Worm (Caenorhabditis elegans) whole organism, mixed stage, embryonic: Measurements from ENCODE around the gene C04A2.15.
A peak's percentile ranks its signal among the peaks of the same experiment; 100 is the strongest.

Experiments
- bed-3 ChIP-seq: fragments of 200-800 bp; sonication (Bioruptor generic); optimal IDR thresholded peaks from 3 replicates; lab custom pipeline; 2018; ENCODE audit warnings: mild to moderate bottlenecking, missing genetic modification characterization, moderate library complexity, missing compliant biosample characterization
- blmp-1 ChIP-seq: fragments of 150-350 bp; optimal IDR thresholded peaks from 2 replicates; lab custom pipeline; 2014; ENCODE audit warnings: missing biosample characterization, missing genetic modification characterization
- ceh-39 ChIP-seq: fragments of 150-350 bp; optimal IDR thresholded peaks from 2 replicates; lab custom pipeline; 2014; ENCODE audit warnings: missing biosample characterization, missing genetic modification characterization
- ceh-83 ChIP-seq: fragments of 200-800 bp; sonication (Bioruptor generic); optimal IDR thresholded peaks from 2 replicates; lab custom pipeline; 2018; ENCODE audit warnings: mild to moderate bottlenecking, missing genetic modification characterization, missing compliant biosample characterization
- ces-1 ChIP-seq: fragments of 150-350 bp; optimal IDR thresholded peaks from 2 replicates; lab custom pipeline; 2014; ENCODE audit warnings: missing biosample characterization, missing genetic modification reagents, missing genetic modification characterization
- cnd-1 ChIP-seq: fragments of 200-800 bp; sonication (Bioruptor generic); optimal IDR thresholded peaks from 2 replicates; lab custom pipeline; 2018; ENCODE audit warnings: mild to moderate bottlenecking, missing genetic modification characterization, missing compliant biosample characterization
- drap-1 ChIP-seq: fragments of 200-800 bp; sonication (Bioruptor generic); optimal IDR thresholded peaks from 3 replicates; lab custom pipeline; 2018; ENCODE audit warnings: mild to moderate bottlenecking, missing genetic modification characterization, missing compliant biosample characterization
- elt-3 ChIP-seq: fragments of 150-350 bp; optimal IDR thresholded peaks from 2 replicates; lab custom pipeline; 2014; ENCODE audit warnings: missing biosample characterization, missing genetic modification characterization
- ham-2 ChIP-seq: fragments of 200-800 bp; sonication (Bioruptor generic); optimal IDR thresholded peaks from 2 replicates; lab custom pipeline; 2018; ENCODE audit warnings: mild to moderate bottlenecking, missing genetic modification characterization, missing compliant biosample characterization
- hlh-1 ChIP-seq: fragments of 150-350 bp; optimal IDR thresholded peaks from 2 replicates; lab custom pipeline; 2014; ENCODE audit warnings: missing biosample characterization, missing genetic modification reagents, missing genetic modification characterization
- lin-32 ChIP-seq: fragments of 200-800 bp; sonication (Bioruptor generic); optimal IDR thresholded peaks from 2 replicates; lab custom pipeline; 2018; ENCODE audit warnings: mild to moderate bottlenecking, missing genetic modification characterization, missing compliant biosample characterization
- lsy-2 ChIP-seq: fragments of 150-350 bp; optimal IDR thresholded peaks from 2 replicates; lab custom pipeline; 2014; ENCODE audit warnings: missing biosample characterization, missing genetic modification characterization
- mep-1 ChIP-seq: fragments of 150-350 bp; optimal IDR thresholded peaks from 2 replicates; lab custom pipeline; 2017; ENCODE audit warnings: missing biosample characterization, missing genetic modification reagents, missing genetic modification characterization, inconsistent platforms
- mls-2 ChIP-seq: sonication (generic microtip); optimal IDR thresholded peaks from 2 replicates; lab custom pipeline; 2016; ENCODE audit warnings: mild to moderate bottlenecking, missing genetic modification characterization, moderate library complexity, missing compliant biosample characterization
- nhr-12 ChIP-seq: fragments of 150-350 bp; optimal IDR thresholded peaks from 2 replicates; lab custom pipeline; 2014; ENCODE audit warnings: missing biosample characterization, missing genetic modification characterization
- nhr-2 ChIP-seq: fragments of 150-350 bp; optimal IDR thresholded peaks from 2 replicates; lab custom pipeline; 2014; ENCODE audit warnings: missing biosample characterization, missing genetic modification characterization
- nhr-237 ChIP-seq: fragments of 150-350 bp; optimal IDR thresholded peaks from 2 replicates; lab custom pipeline; 2014; ENCODE audit warnings: missing biosample characterization, missing genetic modification characterization
- nhr-28 ChIP-seq: fragments of 150-350 bp; optimal IDR thresholded peaks from 2 replicates; lab custom pipeline; 2014; ENCODE audit warnings: missing biosample characterization, missing genetic modification characterization
- pha-4 ChIP-seq: fragments of 150-350 bp; optimal IDR thresholded peaks from 2 replicates; lab custom pipeline; 2018; ENCODE audit warnings: missing biosample characterization, missing genetic modification reagents, missing genetic modification characterization
- sem-2 ChIP-seq: fragments of 200-800 bp; sonication (Bioruptor generic); optimal IDR thresholded peaks from 2 replicates; lab custom pipeline; 2018; ENCODE audit warnings: mild to moderate bottlenecking, missing genetic modification characterization, missing compliant biosample characterization
- snpc-4 ChIP-seq: fragments of 150-350 bp; optimal IDR thresholded peaks from 2 replicates; lab custom pipeline; 2014; ENCODE audit warnings: missing biosample characterization, missing genetic modification characterization
- sptf-1 ChIP-seq: sonication (generic microtip); optimal IDR thresholded peaks from 2 replicates; lab custom pipeline; 2017; ENCODE audit warnings: mild to moderate bottlenecking, missing genetic modification characterization, moderate library complexity, missing compliant biosample characterization
- tbx-8 ChIP-seq: fragments of 200-800 bp; sonication (Bioruptor generic); optimal IDR thresholded peaks from 2 replicates; lab custom pipeline; 2018; ENCODE audit warnings: mild to moderate bottlenecking, missing genetic modification characterization, moderate library complexity, missing compliant biosample characterization
- unc-120 ChIP-seq: sonication (generic microtip); optimal IDR thresholded peaks from 2 replicates; lab custom pipeline; 2017; ENCODE audit warnings: missing genetic modification characterization, missing compliant biosample characterization; ENCODE audit not compliant: poor library complexity, severe bottlenecking
- unc-39 ChIP-seq: fragments of 150-350 bp; optimal IDR thresholded peaks from 2 replicates; lab custom pipeline; 2014; ENCODE audit warnings: missing biosample characterization, missing genetic modification characterization
- unc-62 ChIP-seq: fragments of 150-350 bp; optimal IDR thresholded peaks from 2 replicates; lab custom pipeline; 2014; ENCODE audit warnings: missing biosample characterization, missing genetic modification reagents, missing genetic modification characterization
- zip-8 ChIP-seq: fragments of 150-350 bp; optimal IDR thresholded peaks from 2 replicates; lab custom pipeline; 2014; ENCODE audit warnings: missing biosample characterization, missing genetic modification characterization
- ztf-11 ChIP-seq: fragments of 150-350 bp; optimal IDR thresholded peaks from 2 replicates; lab custom pipeline; 2014; ENCODE audit warnings: missing biosample characterization, missing genetic modification characterization

Gene C04A2.15

DNA sequence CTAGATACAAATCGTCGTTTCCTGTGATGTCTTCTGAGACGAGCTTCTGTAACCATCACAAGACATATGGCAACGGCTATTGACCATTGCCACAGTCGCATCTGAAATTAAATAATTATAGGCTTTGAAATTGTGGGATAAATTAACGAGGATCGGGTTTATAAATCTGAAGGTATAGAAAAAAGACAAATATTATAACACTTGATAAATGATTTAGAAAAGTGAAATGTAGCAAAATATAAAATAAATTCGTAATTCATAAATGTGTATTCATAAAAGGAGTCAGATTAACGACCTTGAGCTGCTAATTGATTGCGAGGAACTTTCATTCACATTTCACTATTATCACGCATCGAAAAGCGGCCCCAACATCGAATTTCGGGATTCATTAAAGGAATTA is 11.6 kb downstream of the C04A2.15 start, which contains the start of gene aff-1:
aff-1 (minus strand) TSS at position 101 of the 400 bp plus-strand sequence.
- TF ChIP-seq ces-1 (GFP tag; lab: Kevin White, UChicago) (no peak), tbx-8 (GFP tag; lab: Kevin White, UChicago) (no peak), unc-39 (no peak), lin-32 (no peak), unc-120 (tag; lab: Kevin White, UChicago) (no peak), nhr-12 (tag; lab: Kevin White, UChicago) (no peak), sem-2 (GFP tag; lab: Kevin White, UChicago) (no peak), ztf-11 (tag; lab: Kevin White, UChicago) (no peak), pha-4 (tag; lab: Kevin White, UChicago) (no peak), lsy-2 (tag; lab: Kevin White, UChicago) (no peak), ceh-39 (tag; lab: Kevin White, UChicago) (no peak)

DNA sequence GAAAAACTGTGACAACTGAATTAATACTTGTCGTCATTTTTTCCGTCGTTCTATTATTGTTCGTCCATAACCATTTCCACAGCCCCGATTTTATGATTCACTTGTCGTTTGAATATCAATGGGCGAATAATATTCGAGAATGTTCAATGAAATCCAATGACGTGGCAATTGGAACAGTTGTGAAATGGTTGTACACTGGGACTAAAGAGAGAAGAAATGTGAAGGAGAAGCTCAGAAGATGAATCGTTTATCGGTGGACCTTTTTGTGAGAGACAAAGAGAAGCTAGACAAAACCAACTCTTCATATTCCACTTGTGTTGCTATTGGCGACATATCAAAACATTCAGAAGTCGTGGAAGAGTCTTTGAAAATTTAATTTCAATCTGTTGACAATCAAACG is 18.8 kb downstream of the C04A2.15 start, which contains the start of gene clhm-1:
clhm-1 (minus strand) TSS at position 207 of the 400 bp plus-strand sequence.
- no peak for TF ChIP-seq lin-32
- peak; percentile 62 for TF ChIP-seq hlh-1 (tag; lab: Kevin White, UChicago)

DNA sequence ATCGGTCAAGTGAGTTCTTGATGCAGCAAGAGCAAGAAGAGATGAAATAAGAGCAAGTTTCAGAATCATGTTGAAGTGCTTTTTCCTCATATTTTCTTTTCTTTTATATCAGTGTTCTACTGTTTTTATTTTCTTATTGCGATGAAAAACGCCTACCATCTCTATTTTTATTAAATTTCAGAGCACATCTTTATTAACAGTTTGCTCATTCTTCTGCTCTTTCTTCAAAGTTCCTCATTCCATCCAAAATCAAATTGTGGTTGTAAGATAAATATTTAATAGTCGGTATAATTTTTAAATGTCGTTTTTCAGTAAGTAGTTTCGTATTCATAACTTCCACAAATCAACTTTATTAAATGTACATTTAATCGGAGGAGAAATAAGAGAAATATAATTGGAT is 20.5 kb downstream of the C04A2.15 start, which contains the start of gene C44B7.5:
C44B7.5 (minus strand) TSS at position 101 of the 400 bp plus-strand sequence.
- no peak for TF ChIP-seq ham-2
- TF ChIP-seq sptf-1 (tag; lab: Kevin White, UChicago), result no peak
- TF ChIP-seq lin-32, result no peak
- TF ChIP-seq unc-62, result no peak
- TF ChIP-seq, all 35 proteins: peak for 0

DNA sequence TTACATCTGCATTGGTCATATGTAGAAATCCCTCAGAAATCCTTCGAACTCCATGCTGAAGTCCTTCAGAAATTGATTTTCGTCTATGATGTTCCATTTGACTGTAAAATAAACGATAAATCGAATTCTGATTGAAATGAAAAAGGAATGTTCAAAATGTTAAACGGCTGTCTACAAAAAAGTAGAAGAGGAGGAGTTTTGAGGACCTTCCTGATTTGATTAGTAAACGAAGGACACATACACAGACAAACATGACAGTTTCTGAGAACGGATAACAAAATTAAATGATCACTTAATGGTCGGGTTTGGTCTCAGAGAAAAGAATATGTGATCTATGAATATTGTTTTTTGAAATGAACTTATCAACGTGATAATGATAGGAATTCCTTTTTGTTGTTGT is 24.9 kb downstream of the C04A2.15 start, which contains the start of gene slc-36.5:
slc-36.5 (minus strand) TSS at position 101 of the 400 bp plus-strand sequence.
- no peak for TF ChIP-seq nhr-2 (tag; lab: Kevin White, UChicago)
- TF ChIP-seq cnd-1 (tag; lab: Kevin White, UChicago), result no peak
- TF ChIP-seq drap-1 (GFP tag; lab: Kevin White, UChicago), result no peak
- no peak for TF ChIP-seq bed-3 (GFP tag; lab: Kevin White, UChicago)
- no peak for TF ChIP-seq nhr-237

DNA sequence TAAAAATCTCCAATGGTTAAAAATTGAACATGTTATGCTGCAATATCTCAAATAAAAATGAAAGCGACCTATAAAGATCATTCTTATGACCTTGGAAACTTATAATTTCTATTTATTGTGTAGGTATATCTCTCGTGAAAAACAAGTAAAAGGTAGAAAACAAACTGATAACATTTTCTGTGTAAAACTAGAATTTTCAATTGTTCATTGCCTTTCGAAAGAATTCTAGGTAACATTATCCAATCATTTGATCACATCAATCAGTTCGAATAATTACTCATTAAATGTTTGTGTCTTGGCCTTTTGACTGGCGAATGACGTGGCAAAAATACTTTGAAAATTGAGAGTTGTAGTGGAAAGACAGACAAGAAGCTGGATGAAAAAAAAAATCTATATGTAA is 25.8 kb downstream of the C04A2.15 start:
- TF ChIP-seq nhr-28 (no peak), sptf-1 (tag; lab: Kevin White, UChicago) (no peak), drap-1 (GFP tag; lab: Kevin White, UChicago) (no peak), ceh-83 (GFP tag; lab: Kevin White, UChicago) (no peak), blmp-1 (tag; lab: Kevin White, UChicago) (no peak), tbx-8 (GFP tag; lab: Kevin White, UChicago) (no peak), ztf-11 (tag; lab: Kevin White, UChicago) (no peak), hlh-1 (tag; lab: Kevin White, UChicago) (no peak), nhr-12 (tag; lab: Kevin White, UChicago) (no peak), mep-1 (tag; lab: Kevin White, UChicago) (no peak), pha-4 (tag; lab: Kevin White, UChicago) (no peak), mls-2 (tag; lab: Kevin White, UChicago) (no peak), cnd-1 (tag; lab: Kevin White, UChicago) (no peak)

DNA sequence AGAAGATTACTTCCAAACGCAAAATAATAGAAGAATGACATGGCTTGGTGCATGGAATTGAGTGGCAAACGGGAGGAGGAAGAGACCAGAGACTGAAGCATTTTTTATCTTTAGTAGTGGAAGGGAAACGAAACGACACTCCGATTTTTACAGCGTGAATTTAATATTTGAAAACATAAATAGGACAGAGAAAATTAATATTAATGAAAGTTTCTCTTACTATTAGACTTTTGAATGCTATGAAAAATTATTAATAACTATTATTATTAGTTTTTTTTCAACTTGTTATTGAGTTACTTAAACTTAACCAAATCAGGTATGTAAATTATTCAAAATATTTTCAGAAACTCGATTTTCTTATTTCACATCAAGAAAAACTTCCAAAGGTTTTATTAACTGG is 28.0 kb downstream of the C04A2.15 start, which contains the start of gene C44B7.7:
C44B7.7 (minus strand) TSS at position 101 of the 400 bp plus-strand sequence.
- TF ChIP-seq tbx-8 (GFP tag; lab: Kevin White, UChicago) (no peak), zip-8 (tag; lab: Kevin White, UChicago) (no peak), unc-62 (no peak), nhr-2 (tag; lab: Kevin White, UChicago) (no peak), cnd-1 (tag; lab: Kevin White, UChicago) (no peak)

DNA sequence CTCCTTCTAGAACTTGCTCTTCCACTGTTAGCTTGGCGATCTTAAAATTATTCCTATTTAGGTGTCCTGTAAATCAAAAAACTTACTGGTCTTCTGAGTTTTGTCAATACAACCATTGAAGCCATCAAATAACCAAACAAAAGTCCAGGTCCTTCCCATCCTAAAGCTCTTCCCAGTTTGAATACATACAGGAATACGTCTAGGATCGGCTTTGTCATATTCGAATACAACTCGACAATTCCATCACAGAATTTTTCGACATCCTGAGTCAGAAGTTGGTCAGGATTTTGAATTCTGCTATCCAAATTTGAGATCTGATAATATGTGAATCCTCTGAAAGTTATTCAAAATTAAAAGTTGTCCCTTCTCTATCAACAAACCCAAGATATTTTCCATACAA is 30.3 kb downstream of the C04A2.15 start:
- TF ChIP-seq ceh-83 (GFP tag; lab: Kevin White, UChicago) (no peak), unc-120 (tag; lab: Kevin White, UChicago) (no peak), nhr-28 (no peak), snpc-4 (tag; lab: Kevin White, UChicago) (no peak), tbx-8 (GFP tag; lab: Kevin White, UChicago) (no peak), elt-3 (no peak)
- TF ChIP-seq, all 35 proteins: peak for 0
